Worm (Caenorhabditis elegans): Measurements from ENCODE around the gene lev-1.
A peak's percentile ranks its signal among the peaks of the same experiment; 100 is the strongest.

The lev-1 gene

ce11 chrIV:13197282-13197681, 18.1 kb upstream of the lev-1 start, which contains the start of gene C48D1.1:
TSS of gene C48D1.1 (minus strand) at chrIV:13197382.
- no peak for TF ChIP-seq rbr-2 (tag; optimal IDR thresholded peaks at IDR 0.05)
- peak; percentile 49 for TF ChIP-seq aha-1 (tag)

- TF ChIP-seq T20F7.1 (GFP tag; optimal IDR thresholded peaks at IDR 0.05) (no peak), Y48G9A.11 (GFP tag; IDR thresholded peaks at IDR 0.05) (no peak), F44E2.7 (GFP tag; IDR thresholded peaks at IDR 0.05) (no peak), ceh-28 (tag; optimal IDR thresholded peaks at IDR 0.05) (no peak), lin-1 (GFP tag; IDR thresholded peaks at IDR 0.05) (no peak), nhr-42 (GFP tag; IDR thresholded peaks at IDR 0.05) (no peak), zip-11 (GFP tag; IDR thresholded peaks at IDR 0.05) (no peak), dmd-9 (GFP tag; IDR thresholded peaks at IDR 0.05) (no peak), nhr-28 (tag; optimal IDR thresholded peaks at IDR 0.05) (no peak), madf-9 (GFP tag; conservative IDR thresholded peaks at IDR 0.05) (no peak), Y105C5A.15 (GFP tag; IDR thresholded peaks at IDR 0.05) (no peak), ceh-20 (GFP tag; IDR thresholded peaks at IDR 0.05) (no peak), F10B5.3 (tag; optimal IDR thresholded peaks at IDR 0.05) (no peak), ces-1 (GFP tag; optimal IDR thresholded peaks at IDR 0.05) (no peak), mes-2 (tag; optimal IDR thresholded peaks at IDR 0.05; ENCODE audit: poor library complexity, severe bottlenecking) (no peak), nhr-102 (tag; optimal IDR thresholded peaks at IDR 0.05) (no peak)
Measured at ce11 chrIV:13193239-13193638, 14.0 kb upstream of the lev-1 start, which contains the start of gene F58D2.5. TSS of gene F58D2.5 (minus strand) at chrIV:13193339.

ce11 chrIV:13190075-13190474, 10.9 kb upstream of the lev-1 start:
- no peak for TF ChIP-seq R02D3.7 (tag; optimal IDR thresholded peaks at IDR 0.05)
- no peak for TF ChIP-seq dve-1 (tag; optimal IDR thresholded peaks at IDR 0.05; ENCODE audit: insufficient read depth)
- TF ChIP-seq mxl-3 (GFP tag; optimal IDR thresholded peaks at IDR 0.05): no peak
- no peak for TF ChIP-seq madf-5 (GFP tag; IDR thresholded peaks at IDR 0.05)
- TF ChIP-seq pqm-1 (tag; optimal IDR thresholded peaks at IDR 0.05): no peak
- TF ChIP-seq saeg-2 (GFP tag; IDR thresholded peaks at IDR 0.05): no peak
- TF ChIP-seq unc-62 (GFP tag; optimal IDR thresholded peaks at IDR 0.05 in 1 of 2): no peak
- TF ChIP-seq unc-62 (tag; optimal IDR thresholded peaks at IDR 0.05): no peak
- TF ChIP-seq F49E8.2 (tag; optimal IDR thresholded peaks at IDR 0.05; ENCODE audit: borderline replicate concordance): no peak
- TF ChIP-seq ZK337.2 (GFP tag; IDR thresholded peaks at IDR 0.05): no peak
- no peak for TF ChIP-seq hif-1 (tag; optimal IDR thresholded peaks at IDR 0.05)
- no peak for TF ChIP-seq duxl-1 (tag; optimal IDR thresholded peaks at IDR 0.05; ENCODE audit: poor library complexity)
- no peak for TF ChIP-seq snpc-1.2 (GFP tag; IDR thresholded peaks at IDR 0.05)
- no peak for TF ChIP-seq fos-1 (tag; optimal IDR thresholded peaks at IDR 0.05)
- no peak for TF ChIP-seq Y48G9A.11 (GFP tag; IDR thresholded peaks at IDR 0.05)

- TF ChIP-seq ceh-32 (tag; optimal IDR thresholded peaks at IDR 0.05; ENCODE audit: poor library complexity): no peak
- no peak for TF ChIP-seq aly-2 (tag; optimal IDR thresholded peaks at IDR 0.05)
- no peak for TF ChIP-seq arid-1 (GFP tag; conservative IDR thresholded peaks at IDR 0.05)
- no peak for TF ChIP-seq nhr-111 (GFP tag; optimal IDR thresholded peaks at IDR 0.05)
Measured at ce11 chrIV:13189467-13189866, 10.3 kb upstream of the lev-1 start, which contains the start of gene F58D2.2. TSS of gene F58D2.2 (plus strand) at chrIV:13189767.
